Worm (Caenorhabditis elegans) whole organism, L1 larva: Measurements from ENCODE around the gene Y49E10.30.

Source experiments
- ama-1 ChIP-seq: fragments of 150-350 bp; optimal IDR thresholded peaks from 2 replicates; lab custom pipeline; 2014
- dpl-1 ChIP-seq, 3 experiments: fragments of 150-350 bp in 2 of 3; sonication (generic microtip) in 1 of 3; optimal IDR thresholded peaks; 2 replicates each; lab custom pipeline; 2014 to 2017; ENCODE audit warnings: missing biosample characterization in 3 of 3, missing genetic modification characterization in 3 of 3, missing genetic modification reagents in 3 of 3
- dsc-1 ChIP-seq: sonication (generic microtip); optimal IDR thresholded peaks from 2 replicates; lab custom pipeline; 2016; ENCODE audit warnings: mild to moderate bottlenecking, missing genetic modification characterization, missing compliant biosample characterization
- mdl-1 ChIP-seq, 2 experiments: fragments of 150-350 bp; optimal IDR thresholded peaks; 2 replicates each; lab custom pipeline; 2014 to 2017; ENCODE audit warnings: missing biosample characterization in 2 of 2, missing genetic modification characterization in 2 of 2, inconsistent platforms in 1 of 2
- nhr-11 ChIP-seq: fragments of 150-350 bp; optimal IDR thresholded peaks from 2 replicates; lab custom pipeline; 2014; ENCODE audit warnings: missing biosample characterization, missing genetic modification characterization
- pag-3 ChIP-seq: sonication (generic microtip); optimal IDR thresholded peaks from 2 replicates; lab custom pipeline; 2017; ENCODE audit warnings: missing genetic modification characterization, mild to moderate bottlenecking, missing compliant biosample characterization, antibody characterized with exemption, borderline replicate concordance; ENCODE audit not compliant: insufficient read depth
- unc-130 ChIP-seq: fragments of 150-350 bp; optimal IDR thresholded peaks from 2 replicates; lab custom pipeline; 2017; ENCODE audit warnings: missing biosample characterization, missing genetic modification characterization, inconsistent platforms

- TF ChIP-seq nhr-11 (tag; lab: Kevin White, UChicago) (no peak), ama-1 (no peak), pag-3 (tag; lab: Kevin White, UChicago) (no peak), dsc-1 (tag; lab: Kevin White, UChicago) (no peak), unc-130 (tag; lab: Kevin White, UChicago) (no peak), mdl-1 (tag; optimal IDR thresholded peaks at IDR 0.05; lab: Kevin White, UChicago) (no peak), dpl-1 (GFP tag; optimal IDR thresholded peaks at IDR 0.05; lab: Kevin White, UChicago) (no peak)
Measured at ce11 chrIII:12424663-12425062, 38.0 kb downstream of the Y49E10.30 start.
